Worm (Caenorhabditis elegans): Measurements from ENCODE around the gene H12C20.7.

The H12C20.7 gene

ce11 chrV:11593427-11593826, 20.6 kb upstream of the H12C20.7 start, which contains the start of gene srx-80:
Gene srx-80, plus strand, starts transcription at chrV:11593727.
- no peak for TF ChIP-seq unc-62 (GFP tag; optimal IDR thresholded peaks at IDR 0.05)

- TF ChIP-seq unc-62 (GFP tag; optimal IDR thresholded peaks at IDR 0.05): no peak
These were observed 16.6 kb upstream of the H12C20.7 start, which contains the start of gene srx-82 for ce11 chrV:11589433-11589832. Gene srx-82, plus strand, starts transcription at chrV:11589733.

- no peak for TF ChIP-seq unc-62 (GFP tag; optimal IDR thresholded peaks at IDR 0.05)
These were observed 12.3 kb upstream of the H12C20.7 start for ce11 chrV:11585122-11585521.

- no peak for TF ChIP-seq unc-62 (GFP tag; optimal IDR thresholded peaks at IDR 0.05)
These were observed 10.4 kb upstream of the H12C20.7 start, which contains the start of gene srx-88 for ce11 chrV:11583212-11583611. Gene srx-88, plus strand, starts transcription at chrV:11583512.

ce11 chrV:11580826-11581225, 8.0 kb upstream of the H12C20.7 start, which contains the start of gene srx-90:
Gene srx-90, plus strand, starts transcription at chrV:11581126.
- TF ChIP-seq unc-62 (GFP tag; optimal IDR thresholded peaks at IDR 0.05): no peak

DNA sequence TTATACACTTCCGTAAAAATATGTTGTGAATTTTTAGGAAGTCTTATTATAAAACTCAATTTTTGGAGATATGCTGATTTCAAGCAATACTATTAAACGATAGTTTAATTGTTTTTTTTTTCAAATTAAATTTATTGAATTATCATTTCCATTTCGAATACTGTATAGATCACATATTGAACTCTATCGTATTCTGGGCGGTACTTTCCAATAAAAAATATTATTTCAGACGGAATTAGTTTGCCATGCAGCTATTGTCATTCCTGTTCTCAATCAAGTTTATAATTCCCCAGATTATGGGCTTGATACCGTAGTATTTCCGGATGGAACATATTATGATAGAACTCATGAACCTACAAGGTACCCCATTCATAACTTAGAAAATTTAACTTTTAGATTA, 1.8 kb upstream of the H12C20.7 start:
- TF ChIP-seq unc-62 (GFP tag; optimal IDR thresholded peaks at IDR 0.05): no peak

DNA sequence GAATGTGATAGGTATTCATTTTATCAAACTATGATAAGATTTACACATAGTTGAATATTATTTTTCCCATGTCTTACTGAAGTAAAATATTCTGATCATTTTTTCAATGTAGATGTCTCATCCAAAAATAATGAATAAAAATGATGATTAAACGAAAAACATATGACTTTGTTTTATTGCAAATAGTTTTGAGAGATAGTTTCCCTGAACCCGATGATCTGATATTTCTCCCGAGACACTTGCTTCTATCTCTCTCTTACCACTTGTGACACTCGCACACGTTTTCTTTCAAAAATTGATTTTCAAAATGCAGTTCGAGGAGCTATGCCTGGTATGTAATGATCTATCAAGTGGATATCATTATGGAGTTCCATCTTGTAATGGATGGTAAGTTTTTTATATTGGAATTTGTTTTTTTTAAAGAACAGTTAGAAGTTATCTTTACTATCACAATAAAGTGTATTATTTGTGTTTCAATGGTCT, 2.6 kb downstream of the H12C20.7 start, which contains the start of the genes nhr-101 and pms-2:
nhr-101 (plus strand) TSS at position 308 of the 483 bp plus-strand sequence.
pms-2 (minus strand) TSS at position 433 of the 483 bp plus-strand sequence.
- no peak for TF ChIP-seq unc-62 (GFP tag; optimal IDR thresholded peaks at IDR 0.05)

DNA sequence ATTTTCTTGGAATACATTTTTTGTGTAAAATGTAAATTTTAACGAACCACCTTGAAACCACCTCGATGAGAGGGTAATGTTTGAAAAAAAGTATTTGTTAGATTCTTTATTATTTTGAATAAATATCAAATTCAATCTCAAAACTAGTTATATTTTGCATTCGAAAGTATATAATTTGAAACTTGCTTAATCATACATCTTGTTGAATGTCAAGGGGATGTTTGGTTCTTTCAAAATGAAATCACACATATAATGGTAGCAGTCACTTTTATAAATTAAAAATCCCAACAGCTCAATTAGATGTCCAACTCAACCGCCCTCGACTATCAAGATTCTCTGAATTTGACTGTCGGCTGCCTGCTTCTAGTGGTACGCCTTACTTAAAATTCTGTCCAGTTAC, 8.2 kb downstream of the H12C20.7 start, which contains the start of gene srx-87:
srx-87 (plus strand) TSS at position 301 of the 400 bp plus-strand sequence.
- TF ChIP-seq unc-62 (GFP tag; optimal IDR thresholded peaks at IDR 0.05): no peak

DNA sequence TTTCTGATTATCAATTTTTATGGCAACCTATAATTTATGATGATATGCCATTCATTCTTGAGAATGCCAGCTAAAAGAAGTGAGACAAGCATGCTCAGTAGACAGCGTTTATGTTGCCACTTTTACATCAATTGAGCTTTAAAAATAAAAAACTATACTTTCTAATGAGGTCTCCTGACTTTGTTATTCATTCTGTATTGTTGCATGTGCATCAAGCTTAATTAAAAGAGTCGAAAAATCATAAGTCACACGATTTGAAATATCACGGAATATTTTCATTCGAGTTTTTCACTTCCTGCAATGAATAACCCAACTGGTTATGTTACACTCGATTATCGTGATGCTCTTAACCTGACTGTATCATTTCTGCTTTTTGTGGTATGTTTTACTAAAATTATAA, 10.1 kb downstream of the H12C20.7 start, which contains the start of gene srx-86:
srx-86 (plus strand) TSS at position 301 of the 400 bp plus-strand sequence.
- no peak for TF ChIP-seq unc-62 (GFP tag; optimal IDR thresholded peaks at IDR 0.05)

DNA sequence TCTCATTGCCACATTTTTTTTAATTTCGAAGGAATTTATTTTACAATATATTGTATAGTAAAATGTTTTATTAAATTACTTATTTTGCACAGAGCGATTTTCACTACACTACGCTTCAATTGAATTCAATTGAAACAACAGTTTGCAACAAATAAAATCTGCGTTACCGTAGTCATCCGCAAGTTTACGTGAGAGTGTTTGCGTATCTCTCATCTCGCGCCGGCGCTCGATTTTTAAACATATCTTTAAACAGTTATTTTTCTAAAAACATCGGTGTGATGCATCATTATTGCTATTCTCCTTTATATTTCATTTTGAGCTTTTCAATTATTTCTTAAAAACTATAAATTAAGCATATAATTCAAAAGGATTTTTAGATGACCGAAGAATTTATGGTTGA, 18.5 kb downstream of the H12C20.7 start, which contains the start of gene duo-1:
duo-1 (plus strand) TSS at position 371 of the 400 bp plus-strand sequence.
- no peak for TF ChIP-seq unc-62 (GFP tag; optimal IDR thresholded peaks at IDR 0.05)

DNA sequence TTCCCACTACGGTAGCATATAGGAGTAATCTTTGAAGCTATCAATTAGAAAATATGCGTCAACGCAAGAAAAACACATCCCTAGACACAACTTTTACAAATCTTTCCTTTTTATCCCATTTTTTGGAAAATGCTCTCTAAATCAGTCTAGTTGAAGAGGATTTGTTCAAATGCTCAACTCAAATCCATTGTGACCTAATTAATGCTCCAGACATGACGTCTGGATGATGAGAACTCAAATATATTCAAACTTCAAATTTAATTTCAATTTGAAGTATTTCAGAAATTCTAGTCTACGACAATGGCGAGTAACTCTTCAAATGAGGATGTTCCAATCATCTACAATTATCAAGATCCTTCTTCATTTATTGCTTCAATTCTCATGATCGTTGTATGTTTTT, 20.4 kb downstream of the H12C20.7 start, which contains the start of gene srx-85:
srx-85 (plus strand) TSS at position 301 of the 400 bp plus-strand sequence.
- no peak for TF ChIP-seq unc-62 (GFP tag; optimal IDR thresholded peaks at IDR 0.05)

- no peak for TF ChIP-seq unc-62 (GFP tag; optimal IDR thresholded peaks at IDR 0.05)
These were observed 23.8 kb downstream of the H12C20.7 start, which contains the start of the genes F38B7.17 and F38B7.3 for ce11 chrV:11548914-11549406. Gene F38B7.17, minus strand, starts transcription at chrV:11548964. Gene F38B7.3, plus strand, starts transcription at chrV:11549107.

- no peak for TF ChIP-seq unc-62 (GFP tag; optimal IDR thresholded peaks at IDR 0.05)
These were observed 26.0 kb downstream of the H12C20.7 start, which contains the start of gene F38B7.11 for ce11 chrV:11546795-11547194. Gene F38B7.11, plus strand, starts transcription at chrV:11547095.

ce11 chrV:11545227-11545626, 27.6 kb downstream of the H12C20.7 start, which contains the start of gene F38B7.10:
Gene F38B7.10, plus strand, starts transcription at chrV:11545527.
- TF ChIP-seq unc-62 (GFP tag; optimal IDR thresholded peaks at IDR 0.05): no peak

DNA sequence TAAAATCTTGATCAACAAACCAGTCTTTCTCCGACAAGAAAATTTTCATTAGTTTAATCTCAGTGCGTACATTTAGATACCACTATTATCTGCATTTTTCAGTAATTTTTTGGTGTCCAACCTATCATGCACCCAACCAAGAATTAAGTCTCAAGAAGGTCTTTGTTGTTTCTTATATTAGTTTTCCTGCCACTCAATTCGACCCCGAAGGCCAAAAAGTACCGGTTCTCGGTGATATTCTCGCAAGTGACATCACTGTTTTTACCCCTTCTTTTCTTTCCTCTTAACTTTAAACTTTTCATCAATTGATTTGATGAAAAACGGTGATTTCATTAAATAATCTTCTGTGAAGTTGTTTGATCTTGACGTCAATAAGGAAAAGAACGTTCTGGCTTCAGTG, 29.2 kb downstream of the H12C20.7 start, which contains the start of gene F38B7.2:
F38B7.2 (plus strand) TSS at position 400 of the 400 bp plus-strand sequence.
- no peak for TF ChIP-seq unc-62 (GFP tag; optimal IDR thresholded peaks at IDR 0.05)

DNA sequence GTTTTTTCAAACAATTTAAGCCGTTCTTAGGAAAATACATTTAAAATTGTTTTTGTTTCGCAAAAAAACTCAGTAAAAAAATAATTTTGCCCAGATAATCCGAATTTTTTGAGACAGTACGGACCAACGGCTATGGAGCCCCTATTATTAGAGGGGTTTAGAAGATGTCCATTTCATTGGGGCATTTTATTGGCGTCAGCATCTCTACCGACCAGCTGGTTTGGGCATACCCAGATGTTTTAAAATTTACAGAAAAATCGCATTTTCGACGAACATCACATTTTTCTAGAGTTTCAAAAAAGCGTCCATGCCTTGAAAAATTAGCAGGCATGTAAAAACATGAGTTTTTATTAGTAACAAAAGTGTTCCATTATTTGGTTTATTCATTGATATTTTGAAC, 31.5 kb downstream of the H12C20.7 start:
- TF ChIP-seq unc-62 (GFP tag; optimal IDR thresholded peaks at IDR 0.05): no peak

DNA sequence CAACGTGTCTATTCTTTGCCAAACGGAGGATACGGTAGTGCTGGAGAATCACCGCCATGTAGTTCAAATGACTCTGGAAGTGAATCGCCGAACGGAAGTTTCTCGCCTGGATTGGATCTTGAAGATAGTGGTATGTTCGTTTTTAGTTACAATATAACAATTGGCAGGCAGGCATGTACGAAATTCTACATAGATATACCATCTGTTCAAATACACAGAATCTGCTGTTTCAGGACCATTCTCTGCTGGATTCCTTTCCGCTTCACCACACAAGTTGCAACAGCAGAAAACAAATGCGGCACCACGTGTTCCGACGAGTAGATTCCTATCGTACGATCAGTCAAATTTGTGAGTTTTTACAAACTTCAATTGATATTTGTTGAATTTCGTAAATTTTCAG, 33.3 kb downstream of the H12C20.7 start:
- TF ChIP-seq unc-62 (GFP tag; optimal IDR thresholded peaks at IDR 0.05): no peak
